Fruit fly (Drosophila melanogaster) whole organism, prepupa: ENCODE results near the gene CG13297.

Source experiments
- Blimp-1 ChIP-seq: fragments of 200-800 bp; sonication (Bioruptor generic); optimal IDR thresholded peaks from 3 replicates; lab custom pipeline; 2017; ENCODE audit warnings: missing biosample characterization, missing genetic modification characterization, mild to moderate bottlenecking, moderate library complexity, missing genetic modification reagents
- CG10631 ChIP-seq: fragments of 200-800 bp; sonication (Bioruptor generic); optimal IDR thresholded peaks from 2 replicates; lab custom pipeline; 2016; ENCODE audit warnings: missing biosample characterization, missing genetic modification characterization
- CG10669 ChIP-seq: fragments of 200-800 bp; sonication (Bioruptor generic); optimal IDR thresholded peaks from 3 replicates; lab custom pipeline; 2018; ENCODE audit warnings: missing biosample characterization, mild to moderate bottlenecking, missing genetic modification characterization, moderate library complexity
- CG11294 ChIP-seq: fragments of 200-800 bp; sonication (Bioruptor generic); IDR thresholded peaks from 2 replicates; pipeline ENCODE4 v1.3.6; 2022; ENCODE audit warnings: missing biosample characterization, missing genetic modification characterization
- CG11762 ChIP-seq: fragments of 200-800 bp; sonication (Bioruptor generic); optimal IDR thresholded peaks from 3 replicates; lab custom pipeline; 2016; ENCODE audit warnings: missing biosample characterization, missing genetic modification characterization; ENCODE audit not compliant: insufficient read depth
- CG11902 ChIP-seq: fragments of 200-800 bp; sonication (Bioruptor generic); optimal IDR thresholded peaks from 3 replicates; lab custom pipeline; 2016; ENCODE audit warnings: missing biosample characterization, missing genetic modification characterization
- CG15336 ChIP-seq: fragments of 200-800 bp; sonication (Bioruptor generic); IDR thresholded peaks from 2 replicates; pipeline ENCODE4 v1.3.6; 2022; ENCODE audit warnings: missing biosample characterization, missing genetic modification characterization
- CG1621 ChIP-seq: fragments of 200-800 bp; sonication (Bioruptor generic); optimal IDR thresholded peaks from 3 replicates; lab custom pipeline; 2018; ENCODE audit warnings: missing biosample characterization, mild to moderate bottlenecking, missing genetic modification characterization
- CG16779 ChIP-seq: fragments of 200-800 bp; sonication (Bioruptor generic); optimal IDR thresholded peaks from 3 replicates; lab custom pipeline; 2017; ENCODE audit warnings: missing biosample characterization, mild to moderate bottlenecking, missing genetic modification characterization
- CG31627 ChIP-seq: fragments of 200-800 bp; sonication (Bioruptor generic); optimal IDR thresholded peaks from 3 replicates; lab custom pipeline; 2016; ENCODE audit warnings: missing biosample characterization, missing genetic modification characterization
- CG32006 ChIP-seq: fragments of 200-800 bp; sonication (Bioruptor generic); optimal IDR thresholded peaks from 3 replicates; lab custom pipeline; 2017; ENCODE audit warnings: missing biosample characterization, mild to moderate bottlenecking, missing genetic modification characterization
- CG34406 ChIP-seq: fragments of 200-800 bp; sonication (Bioruptor generic); optimal IDR thresholded peaks from 3 replicates; lab custom pipeline; 2016; ENCODE audit warnings: missing biosample characterization, missing genetic modification characterization
- CG4318 ChIP-seq: fragments of 200-800 bp; sonication (Bioruptor generic); optimal IDR thresholded peaks from 3 replicates; lab custom pipeline; 2017; ENCODE audit warnings: missing biosample characterization, mild to moderate bottlenecking, missing genetic modification characterization
- CG6163 ChIP-seq: fragments of 200-800 bp; sonication (Bioruptor generic); IDR thresholded peaks from 3 replicates; pipeline ENCODE4 v1.3.6; 2022; ENCODE audit warnings: missing biosample characterization, missing genetic modification characterization
- CG6276 ChIP-seq: fragments of 200-800 bp; sonication (Bioruptor generic); optimal IDR thresholded peaks from 2 replicates; lab custom pipeline; 2017; ENCODE audit warnings: missing biosample characterization, mild to moderate bottlenecking, missing genetic modification characterization
- CG6792 ChIP-seq: fragments of 200-800 bp; sonication (Bioruptor generic); optimal IDR thresholded peaks from 3 replicates; lab custom pipeline; 2016; ENCODE audit warnings: missing biosample characterization, missing genetic modification characterization
- CG6854 ChIP-seq: fragments of 200-800 bp; sonication (Bioruptor generic); optimal IDR thresholded peaks from 2 replicates; lab custom pipeline; 2017; ENCODE audit warnings: missing biosample characterization, mild to moderate bottlenecking, missing genetic modification characterization
- CG7368 ChIP-seq: fragments of 200-800 bp; sonication (Bioruptor generic); optimal IDR thresholded peaks from 3 replicates; lab custom pipeline; 2016; ENCODE audit warnings: missing biosample characterization, missing genetic modification characterization
- CG8119 ChIP-seq: fragments of 200-800 bp; sonication (Bioruptor generic); IDR thresholded peaks from 3 replicates; pipeline ENCODE4 v1.3.6; 2022; ENCODE audit warnings: missing biosample characterization, missing genetic modification characterization
- CG8319 ChIP-seq: fragments of 200-800 bp; sonication (Bioruptor generic); optimal IDR thresholded peaks from 3 replicates; lab custom pipeline; 2016; ENCODE audit warnings: missing biosample characterization, missing genetic modification characterization
- CG8632 ChIP-seq: fragments of 200-800 bp; sonication (Bioruptor generic); optimal IDR thresholded peaks from 3 replicates; lab custom pipeline; 2016; ENCODE audit warnings: missing biosample characterization, missing genetic modification characterization
- CG9139 ChIP-seq: fragments of 200-800 bp; sonication (Bioruptor generic); optimal IDR thresholded peaks from 3 replicates; lab custom pipeline; 2017; ENCODE audit warnings: missing biosample characterization, mild to moderate bottlenecking, missing genetic modification characterization
- Eip78C ChIP-seq: fragments of 200-800 bp; sonication (Bioruptor generic); peaks from one replicate; lab custom pipeline; 2016; ENCODE audit warnings: missing biosample characterization, missing genetic modification characterization
- Eip93F ChIP-seq: fragments of 200-800 bp; sonication (Bioruptor generic); optimal IDR thresholded peaks from 2 replicates; lab custom pipeline; 2016; ENCODE audit warnings: missing biosample characterization, mild to moderate bottlenecking, missing genetic modification characterization
- Ets21C ChIP-seq: fragments of 200-800 bp; sonication (Bioruptor generic); optimal IDR thresholded peaks from 3 replicates; lab custom pipeline; 2016; ENCODE audit warnings: missing biosample characterization, missing genetic modification characterization
- Ets96B ChIP-seq: fragments of 200-800 bp; optimal IDR thresholded peaks from 2 replicates; lab custom pipeline; 2019; ENCODE audit warnings: missing biosample characterization, mild to moderate bottlenecking, missing genetic modification characterization, moderate library complexity
- Gug ChIP-seq: fragments of 200-800 bp; sonication (Bioruptor generic); IDR thresholded peaks from 2 replicates; pipeline ENCODE4 v1.3.6; 2022; ENCODE audit warnings: missing biosample characterization, missing genetic modification characterization
- Hr39 ChIP-seq: fragments of 200-800 bp; sonication (Bioruptor generic); optimal IDR thresholded peaks from 2 replicates; lab custom pipeline; 2016; ENCODE audit warnings: missing biosample characterization, missing genetic modification characterization
- Hr4 ChIP-seq: fragments of 200-800 bp; sonication (Bioruptor generic); optimal IDR thresholded peaks from 3 replicates; lab custom pipeline; 2016; ENCODE audit warnings: missing biosample characterization, missing genetic modification characterization
- Lpt ChIP-seq: fragments of 200-800 bp; sonication (Bioruptor generic); optimal IDR thresholded peaks from 3 replicates; lab custom pipeline; 2016; ENCODE audit warnings: missing biosample characterization, missing genetic modification characterization
- Met ChIP-seq: fragments of 200-800 bp; sonication (Bioruptor generic); optimal IDR thresholded peaks from 3 replicates; lab custom pipeline; 2016; ENCODE audit warnings: missing biosample characterization, missing genetic modification characterization
- OdsH ChIP-seq: fragments of 200-800 bp; sonication (Bioruptor generic); optimal IDR thresholded peaks from 3 replicates; lab custom pipeline; 2016; ENCODE audit warnings: missing biosample characterization, missing genetic modification characterization
- Smox ChIP-seq: fragments of 200-800 bp; sonication (Bioruptor generic); optimal IDR thresholded peaks from 3 replicates; lab custom pipeline; 2016; ENCODE audit warnings: missing biosample characterization, missing genetic modification characterization
- Sox102F ChIP-seq: fragments of 200-800 bp; sonication (Bioruptor generic); optimal IDR thresholded peaks from 2 replicates; lab custom pipeline; 2016; ENCODE audit warnings: missing biosample characterization, mild to moderate bottlenecking, missing genetic modification characterization
- Sox14 ChIP-seq: fragments of 200-800 bp; sonication (Bioruptor generic); optimal IDR thresholded peaks from 3 replicates; lab custom pipeline; 2016; ENCODE audit warnings: missing biosample characterization, missing genetic modification characterization
- Sox15 ChIP-seq: fragments of 200-800 bp; sonication (Bioruptor generic); optimal IDR thresholded peaks from 3 replicates; lab custom pipeline; 2016; ENCODE audit warnings: missing biosample characterization, missing genetic modification characterization
- achi ChIP-seq: fragments of 200-800 bp; sonication (Bioruptor generic); optimal IDR thresholded peaks from 3 replicates; lab custom pipeline; 2016; ENCODE audit warnings: missing biosample characterization, missing genetic modification characterization
- acj6 ChIP-seq: fragments of 200-800 bp; sonication (Bioruptor generic); optimal IDR thresholded peaks from 3 replicates; lab custom pipeline; 2016; ENCODE audit warnings: missing biosample characterization, missing genetic modification characterization
- dac ChIP-seq: fragments of 200-800 bp; sonication (Bioruptor generic); optimal IDR thresholded peaks from 2 replicates; lab custom pipeline; 2017; ENCODE audit warnings: missing biosample characterization, mild to moderate bottlenecking, missing genetic modification characterization
- dsx ChIP-seq: fragments of 200-800 bp; optimal IDR thresholded peaks from 3 replicates; lab custom pipeline; 2019; ENCODE audit warnings: missing biosample characterization, mild to moderate bottlenecking, missing genetic modification characterization, moderate library complexity; ENCODE audit not compliant: poor library complexity, severe bottlenecking
- eg ChIP-seq: fragments of 200-800 bp; sonication (Bioruptor generic); IDR thresholded peaks from 3 replicates; pipeline ENCODE4 v1.3.6; 2022; ENCODE audit warnings: missing biosample characterization, missing genetic modification characterization
- fkh ChIP-seq: fragments of 200-800 bp; sonication (Bioruptor generic); optimal IDR thresholded peaks from 3 replicates; lab custom pipeline; 2017; ENCODE audit warnings: missing biosample characterization, mild to moderate bottlenecking, missing genetic modification characterization, moderate library complexity
- lz ChIP-seq: fragments of 200-800 bp; sonication (Bioruptor generic); optimal IDR thresholded peaks from 3 replicates; lab custom pipeline; 2016; ENCODE audit warnings: missing biosample characterization, missing genetic modification characterization
- net ChIP-seq: fragments of 200-800 bp; sonication (Bioruptor generic); optimal IDR thresholded peaks from 3 replicates; lab custom pipeline; 2016; ENCODE audit warnings: missing biosample characterization, missing genetic modification characterization
- pdm3 ChIP-seq: fragments of 200-800 bp; sonication (Bioruptor generic); optimal IDR thresholded peaks from 3 replicates; lab custom pipeline; 2016; ENCODE audit warnings: missing biosample characterization, missing genetic modification characterization
- salr ChIP-seq, 2 experiments: fragments of 200-800 bp; sonication (Bioruptor generic); optimal IDR thresholded peaks; 3 replicates each; lab custom pipeline; 2016 to 2018; ENCODE audit warnings: missing biosample characterization in 2 of 2, missing genetic modification characterization in 2 of 2, mild to moderate bottlenecking in 1 of 2
- spab ChIP-seq: fragments of 200-800 bp; sonication (Bioruptor generic); optimal IDR thresholded peaks from 2 replicates; lab custom pipeline; 2017; ENCODE audit warnings: missing biosample characterization, mild to moderate bottlenecking, missing genetic modification characterization, missing genetic modification reagents
- ss ChIP-seq, 2 experiments: fragments of 200-800 bp; sonication (Bioruptor generic); optimal IDR thresholded peaks; 2 replicates in 1 of 2; 3 replicates in 1 of 2; lab custom pipeline; 2017 to 2018; ENCODE audit warnings: mild to moderate bottlenecking in 2 of 2, missing biosample characterization in 2 of 2, missing genetic modification characterization in 2 of 2, moderate library complexity in 1 of 2
- svp ChIP-seq: fragments of 200-800 bp; sonication (Bioruptor generic); peaks from one replicate; lab custom pipeline; 2016; ENCODE audit warnings: missing biosample characterization, missing genetic modification characterization
- topi ChIP-seq: fragments of 200-800 bp; sonication (Bioruptor generic); optimal IDR thresholded peaks from 3 replicates; lab custom pipeline; 2016; ENCODE audit warnings: missing biosample characterization, missing genetic modification characterization
- vri ChIP-seq: fragments of 200-800 bp; sonication (Bioruptor generic); optimal IDR thresholded peaks from 3 replicates; lab custom pipeline; 2016; ENCODE audit warnings: missing biosample characterization, mild to moderate bottlenecking, missing genetic modification characterization

CG13297 gene

DNA sequence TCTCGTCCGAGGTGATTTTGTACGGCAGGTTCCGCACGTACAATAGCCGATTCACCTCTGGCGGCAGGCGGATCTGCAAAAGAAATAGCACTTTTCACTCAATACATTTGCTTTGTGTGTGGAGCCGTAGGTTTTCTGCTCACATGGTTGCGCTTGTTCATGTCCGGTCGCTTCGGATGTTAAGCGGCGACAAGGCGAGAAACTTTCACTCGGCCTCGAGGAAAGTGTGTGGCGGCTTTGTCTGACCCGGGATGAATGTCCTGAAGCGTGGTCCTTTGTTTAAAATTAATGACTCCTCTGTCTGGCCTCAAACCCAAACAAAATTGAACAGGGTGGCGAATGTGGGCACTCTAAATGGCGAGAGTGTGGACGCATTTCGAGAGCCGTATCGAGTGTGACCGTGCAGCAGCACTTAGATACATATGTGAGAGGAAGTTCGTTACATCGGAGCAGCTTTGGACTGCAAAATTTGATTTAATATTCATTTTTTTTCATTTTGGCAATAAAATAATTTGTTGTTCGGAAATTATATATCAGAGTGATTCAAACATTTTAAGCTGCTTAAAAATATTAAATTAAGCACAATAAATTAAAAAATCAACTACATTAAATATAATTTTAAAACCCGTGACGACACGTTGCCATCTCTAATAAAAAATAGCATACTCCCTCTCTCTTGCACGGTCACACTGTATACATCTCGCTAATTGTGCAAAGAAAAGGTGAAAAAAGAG, 35.8 kb upstream of the CG13297 start, which contains the start of the genes Sf3b6 and Tnpo:
Gene Sf3b6, minus strand, starts transcription at position 358 of the 734 bp plus-strand sequence.
Gene Tnpo, plus strand, starts transcription at position 659 of the 734 bp plus-strand sequence.
- TF ChIP-seq ss (GFP tag; optimal IDR thresholded peaks at IDR 0.05; lab: Kevin White, UChicago) (no peak), CG11762 (peak; percentile 29), CG6854 (GFP tag; lab: Kevin White, UChicago) (no peak), svp (GFP tag; lab: Kevin White, UChicago) (no peak), dsx (GFP tag; lab: Kevin White, UChicago) (no peak), acj6 (GFP tag; lab: Kevin White, UChicago) (peak; percentile 83), eg (GFP tag; lab: Robert Waterston, UW) (no peak), Lpt (GFP tag; lab: Kevin White, UChicago) (peak; percentile 60), pdm3 (GFP tag; lab: Kevin White, UChicago) (no peak), CG8119 (GFP tag; lab: Robert Waterston, UW) (no peak; the same call in 1 of the 3 replicates), Ets96B (tag; lab: Kevin White, UChicago) (peak; percentile 73), Blimp-1 (GFP tag; lab: Kevin White, UChicago) (no peak), CG4318 (GFP tag; lab: Kevin White, UChicago) (no peak), fkh (GFP tag; lab: Kevin White, UChicago) (no peak), OdsH (GFP tag; lab: Kevin White, UChicago) (peak; percentile 86), CG32006 (GFP tag; lab: Kevin White, UChicago) (no peak), CG11902 (GFP tag; lab: Kevin White, UChicago) (peak; percentile 81), CG1621 (tag; lab: Kevin White, UChicago) (no peak), CG11294 (peak; percentile 71; the same call in 1 of the 2 replicates), spab (GFP tag; lab: Kevin White, UChicago) (no peak), topi (GFP tag; lab: Kevin White, UChicago) (peak; percentile 74), CG9139 (GFP tag; lab: Kevin White, UChicago) (no peak), CG31627 (GFP tag; lab: Kevin White, UChicago) (peak; percentile 90), Eip78C (no peak), Sox14 (GFP tag; lab: Kevin White, UChicago) (peak; percentile 79), CG6163 (GFP tag; lab: Robert Waterston, UW) (no peak), CG10669 (GFP tag; lab: Kevin White, UChicago) (peak; percentile 73), CG8632 (GFP tag; lab: Kevin White, UChicago) (peak; percentile 70), Gug (GFP tag; lab: Robert Waterston, UW) (no peak; the same call in 1 of the 2 replicates), CG7368 (GFP tag; lab: Kevin White, UChicago) (peak; percentile 47), lz (GFP tag; lab: Kevin White, UChicago) (peak; percentile 86), CG15336 (GFP tag; lab: Robert Waterston, UW) (peak; percentile 59), CG16779 (tag; lab: Kevin White, UChicago) (no peak), salr (GFP tag; optimal IDR thresholded peaks at IDR 0.05; lab: Kevin White, UChicago) (no peak), CG10631 (GFP tag; lab: Kevin White, UChicago) (peak; percentile 87), vri (GFP tag; lab: Kevin White, UChicago) (no peak), dac (peak; percentile 35), Sox102F (GFP tag; lab: Kevin White, UChicago) (no peak), achi (GFP tag; lab: Kevin White, UChicago) (no peak), CG6792 (GFP tag; lab: Kevin White, UChicago) (peak; percentile 75), Met (peak; percentile 82), Hr39 (GFP tag; lab: Kevin White, UChicago) (peak; percentile 86), Ets21C (GFP tag; lab: Kevin White, UChicago) (peak; percentile 82), CG8319 (GFP tag; lab: Kevin White, UChicago) (peak; percentile 68), Sox15 (GFP tag; lab: Kevin White, UChicago) (peak; percentile 90), Smox (GFP tag; lab: Kevin White, UChicago) (no peak), CG6276 (GFP tag; lab: Kevin White, UChicago) (no peak), Eip93F (GFP tag; lab: Kevin White, UChicago) (peak; percentile 23), Hr4 (no peak), net (GFP tag; lab: Kevin White, UChicago) (no peak), CG34406 (no peak)
